Worm (Caenorhabditis elegans): ENCODE results near the gene arf-5.

Gene arf-5

ce11 chrIV:7983728-7984346, 1.5 kb downstream of the arf-5 start (continued):
- no peak for TF ChIP-seq ZK337.2 (GFP tag; IDR thresholded peaks at IDR 0.05)
- TF ChIP-seq Y48G9A.11 (GFP tag; IDR thresholded peaks at IDR 0.05), result no peak; the same call in 1 of the 2 replicates
- 0 out of 2 replicates have a peak, but pooled peaks have one; percentile 29 for TF ChIP-seq F26F4.8 (GFP tag; conservative IDR thresholded peaks at IDR 0.05)
- no peak for TF ChIP-seq F49E8.2 (tag; optimal IDR thresholded peaks at IDR 0.05; ENCODE audit: borderline replicate concordance)
- TF ChIP-seq lin-38 (GFP tag; IDR thresholded peaks at IDR 0.05), result peak; percentile 47
- peak; percentile 29 for TF ChIP-seq nhr-48 (tag; optimal IDR thresholded peaks at IDR 0.05)
- TF ChIP-seq mdt-29 (GFP tag; IDR thresholded peaks at IDR 0.05), result no peak
- no peak for TF ChIP-seq ceh-32 (tag; optimal IDR thresholded peaks at IDR 0.05; ENCODE audit: poor library complexity)
- no peak for TF ChIP-seq dmd-8 (GFP tag; IDR thresholded peaks at IDR 0.05)
- no peak for TF ChIP-seq F44E2.7 (GFP tag; IDR thresholded peaks at IDR 0.05)
- TF ChIP-seq ceh-44 (GFP tag; IDR thresholded peaks at IDR 0.05), result no peak
- no peak for TF ChIP-seq ceh-20 (GFP tag; IDR thresholded peaks at IDR 0.05)
- no peak for TF ChIP-seq saeg-2 (GFP tag; IDR thresholded peaks at IDR 0.05)
- TF ChIP-seq ceh-62 (tag; optimal IDR thresholded peaks at IDR 0.05), result no peak
- TF ChIP-seq ztf-7 (tag; optimal IDR thresholded peaks at IDR 0.05), result no peak
- no peak for TF ChIP-seq F10B5.3 (tag; optimal IDR thresholded peaks at IDR 0.05)
- no peak for TF ChIP-seq set-16 (GFP tag; IDR thresholded peaks at IDR 0.05)
- no peak for TF ChIP-seq ces-1 (GFP tag; optimal IDR thresholded peaks at IDR 0.05)
- no peak; the same call in 1 of the 2 replicates for TF ChIP-seq egl-43 (GFP tag; IDR thresholded peaks at IDR 0.05)
- no peak for TF ChIP-seq cey-2 (tag; optimal IDR thresholded peaks at IDR 0.05; ENCODE audit: borderline replicate concordance, insufficient read depth)
- no peak for TF ChIP-seq madf-9 (GFP tag; conservative IDR thresholded peaks at IDR 0.05)

DNA sequence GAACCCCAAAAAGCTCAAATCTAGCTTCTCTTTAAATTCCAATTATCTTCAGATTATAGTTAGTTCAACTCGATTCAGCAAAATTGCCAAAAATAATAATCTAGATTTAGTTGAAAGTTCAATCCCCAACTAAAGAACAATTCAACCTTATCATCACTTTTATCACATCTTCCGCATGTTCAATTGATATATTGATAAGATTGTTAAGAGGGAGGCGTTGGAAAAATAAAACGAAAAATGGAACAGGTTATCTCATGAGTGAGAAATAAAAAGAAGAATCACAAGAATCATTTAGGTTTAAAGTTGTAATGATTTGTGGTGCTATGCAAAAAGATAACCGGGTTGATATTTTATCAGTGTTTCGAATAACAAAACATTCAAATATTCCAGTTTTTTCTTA, 3.4 kb downstream of the arf-5 start:
- TF ChIP-seq nhr-48 (tag; optimal IDR thresholded peaks at IDR 0.05), result peak; percentile 29
- peak; percentile 61 for TF ChIP-seq mxl-3 (GFP tag; optimal IDR thresholded peaks at IDR 0.05)
- no peak for TF ChIP-seq hmg-1.1 (GFP tag; IDR thresholded peaks at IDR 0.05)
- no peak for TF ChIP-seq lir-3 (tag; optimal IDR thresholded peaks at IDR 0.05)
- peak; percentile 38 for TF ChIP-seq hlh-30 (tag; optimal IDR thresholded peaks at IDR 0.05; ENCODE audit: insufficient read depth)
- TF ChIP-seq hlh-11 (tag; optimal IDR thresholded peaks at IDR 0.05), result peak; percentile 27
- no peak for TF ChIP-seq dmd-9 (GFP tag; IDR thresholded peaks at IDR 0.05)
- peak; percentile 47 for TF ChIP-seq aha-1 (tag)
- no peak for TF ChIP-seq snpc-4 (tag; optimal IDR thresholded peaks at IDR 0.05)
- TF ChIP-seq mdl-1 (tag; optimal IDR thresholded peaks at IDR 0.05), result peak in 1 of 2 experiments; percentile 49
- TF ChIP-seq T20F7.1 (GFP tag; optimal IDR thresholded peaks at IDR 0.05), result no peak
- no peak for TF ChIP-seq pqm-1 (tag; optimal IDR thresholded peaks at IDR 0.05)
- TF ChIP-seq ZK546.5 (tag; optimal IDR thresholded peaks at IDR 0.05), result no peak
- TF ChIP-seq ceh-32 (tag; optimal IDR thresholded peaks at IDR 0.05; ENCODE audit: poor library complexity), result no peak
- peak; percentile 46 for TF ChIP-seq nhr-28 (tag; optimal IDR thresholded peaks at IDR 0.05)

DNA sequence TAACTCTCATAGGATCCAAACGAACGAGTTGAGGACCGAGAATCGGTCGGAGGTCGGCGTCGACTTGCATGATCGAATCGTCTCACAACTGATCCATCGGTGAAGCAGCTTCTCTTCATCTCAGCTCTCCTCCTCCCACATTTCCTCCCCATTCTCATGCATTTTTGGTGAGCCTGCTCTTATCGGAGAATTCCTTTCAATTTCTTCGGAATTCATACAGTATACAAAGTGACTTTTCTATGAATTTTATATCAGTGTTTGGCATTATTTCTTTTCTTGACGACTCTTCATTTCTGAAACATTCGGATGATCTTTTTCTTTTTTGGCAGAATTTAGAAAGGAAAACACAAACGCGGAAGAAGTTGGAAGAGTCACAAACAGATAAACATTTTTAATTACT, 4.8 kb downstream of the arf-5 start, which contains the start of gene mec-17:
Gene mec-17, minus strand, starts transcription at position 101 of the 400 bp plus-strand sequence.
- TF ChIP-seq ceh-20 (GFP tag; IDR thresholded peaks at IDR 0.05) (no peak), lin-29 (GFP tag; IDR thresholded peaks at IDR 0.05) (no peak), nhr-48 (tag; optimal IDR thresholded peaks at IDR 0.05) (no peak), fkh-10 (GFP tag; optimal IDR thresholded peaks at IDR 0.05) (no peak), mep-1 (tag; optimal IDR thresholded peaks at IDR 0.05) (no peak), madf-9 (GFP tag; conservative IDR thresholded peaks at IDR 0.05) (no peak), hif-1 (tag; optimal IDR thresholded peaks at IDR 0.05) (no peak)

All from whole organism, L4 larva.